Worm (Caenorhabditis elegans): ENCODE measurements around the gene mrpl-45.

DNA sequence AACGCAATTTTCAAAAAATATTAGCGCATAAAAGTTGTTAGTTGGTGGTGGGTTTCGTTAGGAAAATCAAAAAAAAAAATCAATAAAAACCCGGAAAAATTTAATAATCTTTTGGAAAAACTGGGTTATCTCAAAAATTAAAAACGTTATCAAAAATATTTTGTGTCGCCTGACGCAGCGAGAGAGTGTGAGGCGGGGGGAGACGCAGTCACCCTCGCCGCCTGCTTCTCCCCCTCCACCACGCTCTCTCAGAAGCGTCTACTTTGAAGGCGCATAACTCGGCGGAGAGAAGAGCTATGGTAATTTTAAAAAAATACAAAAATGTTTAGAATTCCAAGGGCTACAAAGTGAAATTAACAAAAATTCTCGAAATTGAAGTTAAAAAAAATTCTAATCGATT lies 23.3 kb upstream of the mrpl-45 start:
- TF ChIP-seq dmd-9 (GFP tag; IDR thresholded peaks at IDR 0.05) (no peak), unc-130 (GFP tag; optimal IDR thresholded peaks at IDR 0.05) (no peak), aly-2 (tag; optimal IDR thresholded peaks at IDR 0.05) (no peak), skn-1 (tag; optimal IDR thresholded peaks at IDR 0.05) (no peak), lin-13 (GFP tag; optimal IDR thresholded peaks at IDR 0.05) (no peak), ZK337.2 (GFP tag; IDR thresholded peaks at IDR 0.05) (no peak), lin-29 (GFP tag; IDR thresholded peaks at IDR 0.05) (no peak), lin-1 (GFP tag; IDR thresholded peaks at IDR 0.05) (no peak), nhr-237 (tag; optimal IDR thresholded peaks at IDR 0.05) (no peak), mdl-1 (tag; optimal IDR thresholded peaks at IDR 0.05) (no peak), cey-2 (tag; optimal IDR thresholded peaks at IDR 0.05; ENCODE audit: borderline replicate concordance, insufficient read depth) (no peak), php-3 (GFP tag; IDR thresholded peaks at IDR 0.05) (no peak)

Measured in whole organism, L4 larva.